Fruit fly (Drosophila melanogaster): ENCODE measurements around the gene ssp3.

- no peak for TF ChIP-seq psq (optimal IDR thresholded peaks at IDR 0.05)
- TF ChIP-seq EcR (GFP tag; optimal IDR thresholded peaks at IDR 0.05): no peak
- TF ChIP-seq usp (GFP tag; optimal IDR thresholded peaks at IDR 0.05): no peak
- no peak for TF ChIP-seq Dll (optimal IDR thresholded peaks at IDR 0.05)
- no peak for TF ChIP-seq CG8478 (optimal IDR thresholded peaks at IDR 0.05)
Measured at dm6 chr2L:18966844-18967243, 23.1 kb upstream of the ssp3 start.

Measured in whole organism.